Fruit fly (Drosophila melanogaster) whole organism, embryonic: ENCODE measurements around the gene CG15529.

Experiments used
- Atf6 ChIP-seq: fragments of 200-800 bp; sonication (Bioruptor generic); IDR thresholded peaks from 2 replicates; pipeline ENCODE4 v1.3.6; 2022; ENCODE audit warnings: missing biosample characterization, missing genetic modification characterization
- BtbVII ChIP-seq: fragments of 200-800 bp; sonication (Bioruptor generic); optimal IDR thresholded peaks from 3 replicates; lab custom pipeline; 2017; ENCODE audit warnings: missing biosample characterization, mild to moderate bottlenecking, missing genetic modification characterization
- Bteb2 ChIP-seq: fragments of 200-800 bp; sonication (Bioruptor generic); optimal IDR thresholded peaks from 2 replicates; lab custom pipeline; 2016; ENCODE audit warnings: missing biosample characterization, missing genetic modification characterization
- CG12155 ChIP-seq: fragments of 200-800 bp; sonication (Bioruptor generic); optimal IDR thresholded peaks from 3 replicates; lab custom pipeline; 2016; ENCODE audit warnings: missing biosample characterization, missing genetic modification characterization
- CG12659 ChIP-seq: fragments of 200-800 bp; sonication (Bioruptor generic); optimal IDR thresholded peaks from 3 replicates; lab custom pipeline; 2017; ENCODE audit warnings: mild to moderate bottlenecking, missing biosample characterization, missing genetic modification reagents, missing genetic modification characterization
- CG13296 ChIP-seq: fragments of 200-800 bp; sonication (Bioruptor generic); optimal IDR thresholded peaks from 3 replicates; lab custom pipeline; 2018; ENCODE audit warnings: missing biosample characterization, mild to moderate bottlenecking, missing genetic modification characterization
- CG13424 ChIP-seq: fragments of 200-800 bp; sonication (Bioruptor generic); optimal IDR thresholded peaks from 2 replicates; lab custom pipeline; 2019; ENCODE audit warnings: missing biosample characterization, mild to moderate bottlenecking, missing genetic modification characterization, moderate library complexity
- CG14014 ChIP-seq: fragments of 200-800 bp; sonication (Bioruptor generic); IDR thresholded peaks from 2 replicates; pipeline ENCODE4 v1.3.6; 2022; ENCODE audit warnings: missing biosample characterization, missing genetic modification characterization
- CG17328 ChIP-seq: fragments of 200-800 bp; sonication (Bioruptor generic); IDR thresholded peaks from 2 replicates; pipeline ENCODE4 v1.3.6; 2022; ENCODE audit warnings: missing biosample characterization, missing genetic modification characterization
- CG17361 ChIP-seq: fragments of 200-800 bp; sonication (Bioruptor generic); IDR thresholded peaks from 3 replicates; pipeline ENCODE4 v1.3.6; 2022; ENCODE audit warnings: missing biosample characterization, missing genetic modification characterization
- CG17385 ChIP-seq: fragments of 200-800 bp; sonication (Bioruptor generic); optimal IDR thresholded peaks from 3 replicates; lab custom pipeline; 2018; ENCODE audit warnings: missing biosample characterization, mild to moderate bottlenecking, missing genetic modification characterization
- CG2129 ChIP-seq: fragments of 200-800 bp; sonication (Bioruptor generic); IDR thresholded peaks from 2 replicates; pipeline ENCODE4 v1.3.6; 2022; ENCODE audit warnings: missing biosample characterization, missing genetic modification characterization; ENCODE audit not compliant: partially characterized antibody
- CG2199 ChIP-seq: fragments of 200-800 bp; sonication (Bioruptor generic); IDR thresholded peaks from 3 replicates; pipeline ENCODE4 v1.3.6; 2022; ENCODE audit warnings: missing biosample characterization, missing genetic modification characterization
- CG34376 ChIP-seq: fragments of 200-800 bp; sonication (Bioruptor generic); optimal IDR thresholded peaks from 2 replicates; lab custom pipeline; 2018; ENCODE audit warnings: missing biosample characterization, mild to moderate bottlenecking, missing genetic modification characterization
- CG4820 ChIP-seq: fragments of 200-800 bp; sonication (Bioruptor generic); optimal IDR thresholded peaks from 3 replicates; lab custom pipeline; 2016; ENCODE audit warnings: missing biosample characterization, missing genetic modification characterization
- CG6689 ChIP-seq: fragments of 200-800 bp; sonication (Bioruptor generic); IDR thresholded peaks from 2 replicates; pipeline ENCODE4 v1.3.6; 2022; ENCODE audit warnings: missing biosample characterization, missing genetic modification characterization
- CG7556 ChIP-seq: fragments of 200-800 bp; sonication (Bioruptor generic); optimal IDR thresholded peaks from 2 replicates; lab custom pipeline; 2017; ENCODE audit warnings: missing biosample characterization, mild to moderate bottlenecking, missing genetic modification characterization
- CG8478 ChIP-seq: fragments of >200 bp; optimal IDR thresholded peaks from 2 replicates; lab custom pipeline; 2018
- CG9437 ChIP-seq: fragments of 200-800 bp; sonication (Bioruptor generic); optimal IDR thresholded peaks from 2 replicates; lab custom pipeline; 2018; ENCODE audit warnings: missing biosample characterization, mild to moderate bottlenecking, missing genetic modification characterization
- CG9817 ChIP-seq: fragments of 200-800 bp; sonication (Bioruptor generic); optimal IDR thresholded peaks from 2 replicates; lab custom pipeline; 2018; ENCODE audit warnings: missing biosample characterization, mild to moderate bottlenecking, missing genetic modification characterization, moderate library complexity
- CG9932 ChIP-seq: fragments of 200-800 bp; sonication (Bioruptor generic); IDR thresholded peaks from 2 replicates; pipeline ENCODE4 v1.3.6; 2022; ENCODE audit warnings: missing biosample characterization, missing genetic modification characterization
- CTCF ChIP-seq: fragments of 200-800 bp; sonication (Bioruptor generic); optimal IDR thresholded peaks from 2 replicates; lab custom pipeline; 2017; ENCODE audit warnings: missing biosample characterization, mild to moderate bottlenecking, missing genetic modification characterization, moderate library complexity
- Camta ChIP-seq: fragments of 200-800 bp; sonication (Bioruptor generic); optimal IDR thresholded peaks from 2 replicates; lab custom pipeline; 2016; ENCODE audit warnings: missing biosample characterization, missing genetic modification characterization
- Chrac-16 ChIP-seq: fragments of 200-800 bp; sonication (Bioruptor generic); optimal IDR thresholded peaks from 3 replicates; lab custom pipeline; 2016; ENCODE audit warnings: missing biosample characterization, missing genetic modification characterization
- CoRest ChIP-seq: fragments of 200-800 bp; sonication (Bioruptor generic); optimal IDR thresholded peaks from 3 replicates; lab custom pipeline; 2018; ENCODE audit warnings: missing biosample characterization, mild to moderate bottlenecking, missing genetic modification characterization, moderate library complexity
- Dek ChIP-seq: fragments of 200-800 bp; sonication (Bioruptor generic); optimal IDR thresholded peaks from 3 replicates; lab custom pipeline; 2019; ENCODE audit warnings: missing biosample characterization, mild to moderate bottlenecking, missing genetic modification characterization, moderate library complexity
- Drgx ChIP-seq: fragments of 200-800 bp; sonication (Bioruptor generic); IDR thresholded peaks from 2 replicates; pipeline ENCODE4 v1.3.6; 2022; ENCODE audit warnings: missing biosample characterization, missing genetic modification characterization
- E2f2 ChIP-seq: fragments of 200-800 bp; sonication (Bioruptor generic); IDR thresholded peaks from 2 replicates; pipeline ENCODE4 v1.3.6; 2022; ENCODE audit warnings: missing biosample characterization, missing genetic modification characterization
- Fer1 ChIP-seq: fragments of 200-800 bp; sonication (Bioruptor generic); optimal IDR thresholded peaks from 2 replicates; lab custom pipeline; 2017; ENCODE audit warnings: missing biosample characterization, mild to moderate bottlenecking, missing genetic modification characterization
- Fer3 ChIP-seq: fragments of 200-800 bp; sonication (Bioruptor generic); optimal IDR thresholded peaks from 2 replicates; lab custom pipeline; 2018; ENCODE audit warnings: missing biosample characterization, mild to moderate bottlenecking, missing genetic modification characterization, moderate library complexity
- Jarid2 ChIP-seq: fragments of 200-800 bp; sonication (Bioruptor generic); optimal IDR thresholded peaks from 3 replicates; lab custom pipeline; 2017; ENCODE audit warnings: mild to moderate bottlenecking, missing biosample characterization, missing genetic modification reagents, missing genetic modification characterization
- MESR4 ChIP-seq: fragments of 200-800 bp; sonication (Bioruptor generic); optimal IDR thresholded peaks from 2 replicates; lab custom pipeline; 2018; ENCODE audit warnings: missing biosample characterization, mild to moderate bottlenecking, missing genetic modification characterization, moderate library complexity
- Myb ChIP-seq: fragments of 200-800 bp; sonication (Bioruptor generic); optimal IDR thresholded peaks from 2 replicates; lab custom pipeline; 2016; ENCODE audit warnings: missing biosample characterization, missing genetic modification characterization
- NfI ChIP-seq: fragments of 200-800 bp; sonication (Bioruptor generic); optimal IDR thresholded peaks from 3 replicates; lab custom pipeline; 2018; ENCODE audit warnings: missing biosample characterization, mild to moderate bottlenecking, missing genetic modification characterization, moderate library complexity
- Sox102F ChIP-seq: fragments of 200-800 bp; sonication (Bioruptor generic); optimal IDR thresholded peaks from 2 replicates; lab custom pipeline; 2018; ENCODE audit warnings: missing biosample characterization, mild to moderate bottlenecking, missing genetic modification characterization, moderate library complexity
- btn ChIP-seq: fragments of 200-800 bp; sonication (Bioruptor generic); optimal IDR thresholded peaks from 2 replicates; lab custom pipeline; 2016; ENCODE audit warnings: missing biosample characterization, missing genetic modification characterization
- chn ChIP-seq: fragments of 200-800 bp; sonication (Bioruptor generic); optimal IDR thresholded peaks from 2 replicates; lab custom pipeline; 2016; ENCODE audit warnings: missing biosample characterization, missing genetic modification characterization
- crp ChIP-seq, 2 experiments: fragments of 200-800 bp; sonication (Bioruptor generic); optimal IDR thresholded peaks; 2 replicates in 1 of 2; 3 replicates in 1 of 2; lab custom pipeline; 2017; ENCODE audit warnings: missing biosample characterization in 2 of 2, missing genetic modification characterization in 2 of 2, mild to moderate bottlenecking in 1 of 2, moderate library complexity in 1 of 2
- dpn ChIP-seq, 2 experiments: fragments of 200-800 bp; sonication (Bioruptor generic); optimal IDR thresholded peaks; 3 replicates each; lab custom pipeline; 2016; ENCODE audit warnings: missing biosample characterization in 2 of 2, missing genetic modification characterization in 2 of 2
- fd3F ChIP-seq: fragments of 200-800 bp; sonication (Bioruptor generic); optimal IDR thresholded peaks from 2 replicates; lab custom pipeline; 2018; ENCODE audit warnings: missing biosample characterization, mild to moderate bottlenecking, missing genetic modification characterization, moderate library complexity
- ftz-f1 ChIP-seq: fragments of 200-800 bp; sonication (Bioruptor generic); optimal IDR thresholded peaks from 2 replicates; lab custom pipeline; 2016; ENCODE audit warnings: missing biosample characterization, missing genetic modification characterization
- her ChIP-seq: fragments of 200-800 bp; sonication (Bioruptor generic); optimal IDR thresholded peaks from 2 replicates; lab custom pipeline; 2016; ENCODE audit warnings: missing biosample characterization, missing genetic modification characterization
- lab ChIP-seq: fragments of 200-800 bp; sonication (Bioruptor generic); optimal IDR thresholded peaks from 3 replicates; lab custom pipeline; 2017; ENCODE audit warnings: missing biosample characterization, missing genetic modification characterization, mild to moderate bottlenecking, moderate library complexity, missing genetic modification reagents
- odd ChIP-seq: fragments of 200-800 bp; sonication (Bioruptor generic); optimal IDR thresholded peaks from 2 replicates; lab custom pipeline; 2017; ENCODE audit warnings: missing biosample characterization, mild to moderate bottlenecking, missing genetic modification characterization
- org-1 ChIP-seq: fragments of 200-800 bp; sonication (Bioruptor generic); optimal IDR thresholded peaks from 2 replicates; lab custom pipeline; 2017; ENCODE audit warnings: missing biosample characterization, missing genetic modification characterization
- pzg ChIP-seq: fragments of 200-800 bp; sonication (Bioruptor generic); optimal IDR thresholded peaks from 3 replicates; lab custom pipeline; 2018; ENCODE audit warnings: missing biosample characterization, mild to moderate bottlenecking, missing genetic modification characterization, moderate library complexity
- sens-2 ChIP-seq: fragments of 200-800 bp; sonication (Bioruptor generic); IDR thresholded peaks from 2 replicates; pipeline ENCODE4 v1.3.6; 2022; ENCODE audit warnings: missing biosample characterization, missing genetic modification characterization
- sug ChIP-seq: fragments of 200-800 bp; optimal IDR thresholded peaks from 2 replicates; lab custom pipeline; 2019; ENCODE audit warnings: missing biosample characterization, mild to moderate bottlenecking, missing genetic modification characterization, moderate library complexity

Gene CG15529

DNA sequence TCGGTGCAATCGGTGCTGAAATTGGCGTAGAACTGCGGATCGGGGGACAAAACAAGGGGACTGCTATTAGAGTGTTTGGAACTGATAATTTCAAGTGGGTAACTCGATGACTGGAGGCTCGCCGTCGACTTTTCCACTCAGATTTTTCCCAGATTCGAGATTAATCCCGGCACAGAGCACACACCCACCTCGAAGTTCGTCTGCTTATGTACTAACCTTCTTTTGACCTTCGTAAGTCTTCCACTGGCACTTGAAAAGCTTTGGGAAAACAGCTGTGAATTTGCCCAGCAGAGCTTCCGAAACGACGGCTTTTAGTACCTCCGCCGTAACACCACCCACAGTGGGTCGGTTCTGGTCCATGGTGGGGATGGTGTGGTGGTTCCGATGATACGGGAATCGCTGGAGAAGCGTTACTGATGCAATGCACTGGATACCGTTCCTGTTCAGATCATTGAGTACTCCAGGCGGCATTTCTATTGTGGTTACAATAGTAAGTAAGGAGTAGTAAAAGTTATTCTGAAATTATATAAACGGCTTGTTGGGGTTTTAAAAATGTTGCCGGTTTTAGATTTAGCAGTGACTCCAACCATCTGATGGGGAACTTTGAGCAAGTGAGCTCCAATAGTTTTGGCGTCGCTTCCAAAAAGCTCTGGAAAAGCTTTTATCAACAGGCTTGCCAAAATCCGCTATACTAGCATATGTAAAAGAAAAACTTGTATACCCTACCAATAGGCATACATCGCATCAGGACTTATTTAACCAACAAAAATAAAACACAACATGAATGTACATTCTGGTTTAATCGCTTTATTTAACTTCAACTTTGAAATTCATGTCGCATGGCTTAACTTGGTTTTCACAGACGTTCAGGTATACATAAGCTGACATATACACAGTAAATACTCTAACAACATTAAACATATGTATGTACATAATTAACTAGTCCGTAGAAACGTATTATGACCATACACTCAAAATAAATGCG is 17.5 kb upstream of the CG15529 start, which contains the start of gene Tpi:
Gene Tpi (minus strand): TSS at position 537 of the 985 bp plus-strand sequence.
- peak; percentile 82 for TF ChIP-seq Myb
- TF ChIP-seq Bteb2 (GFP tag; lab: Kevin White, UChicago), result peak; percentile 26
- peak; percentile 56; the same call in 1 of the 2 replicates for TF ChIP-seq E2f2 (GFP tag; lab: Robert Waterston, UW)
- peak; percentile 26 for TF ChIP-seq CG12659 (GFP tag; lab: Kevin White, UChicago)
- TF ChIP-seq BtbVII, result peak; percentile 9
- peak; percentile 25 for TF ChIP-seq CG7556 (GFP tag; lab: Kevin White, UChicago)
- TF ChIP-seq crp (GFP tag; optimal IDR thresholded peaks at IDR 0.05; lab: Kevin White, UChicago), result peak in 1 of 2 experiments; percentile 87
- TF ChIP-seq Jarid2 (GFP tag; lab: Kevin White, UChicago), result peak; percentile 65
- TF ChIP-seq odd (GFP tag; lab: Kevin White, UChicago), result no peak
- TF ChIP-seq CG12155, result peak; percentile 1
- no peak for TF ChIP-seq sens-2
- peak; percentile 91 for TF ChIP-seq CG8478 (lab: Kevin White, UChicago)
- peak; percentile 5 for TF ChIP-seq CG9437 (GFP tag; lab: Kevin White, UChicago)
- TF ChIP-seq Dek (tag; lab: Kevin White, UChicago), result peak; percentile 29
- no peak for TF ChIP-seq CG13296
- TF ChIP-seq fd3F (GFP tag; lab: Kevin White, UChicago), result peak; percentile 21
- peak; percentile 31 for TF ChIP-seq her
- peak; percentile 51 for TF ChIP-seq CG9932 (GFP tag; lab: Robert Waterston, UW)
- TF ChIP-seq CG4820 (GFP tag; lab: Kevin White, UChicago), result no peak
- peak; percentile 20 for TF ChIP-seq CG9817
- peak in 1 of 2 experiments; percentile 9 for TF ChIP-seq dpn (GFP tag; optimal IDR thresholded peaks at IDR 0.05; lab: Kevin White, UChicago)
- peak; percentile 23 for TF ChIP-seq CG17385
- TF ChIP-seq pzg (GFP tag; lab: Kevin White, UChicago), result peak; percentile 42
- peak; percentile 58 for TF ChIP-seq chn (GFP tag; lab: Kevin White, UChicago)
- TF ChIP-seq Sox102F (GFP tag; lab: Kevin White, UChicago), result peak; percentile 50
- no peak for TF ChIP-seq CG17361
- peak; percentile 43 for TF ChIP-seq sug (tag; lab: Kevin White, UChicago)
- TF ChIP-seq CG34376, result peak; percentile 1
- peak; percentile 14 for TF ChIP-seq Chrac-16 (GFP tag; lab: Kevin White, UChicago)
- TF ChIP-seq Drgx (GFP tag; lab: Robert Waterston, UW), result no peak
- TF ChIP-seq btn, result no peak
- TF ChIP-seq MESR4 (GFP tag; lab: Kevin White, UChicago), result peak; percentile 43
- TF ChIP-seq CTCF, result peak; percentile 87
- TF ChIP-seq Camta, result peak; percentile 7
- TF ChIP-seq Fer1 (GFP tag; lab: Kevin White, UChicago), result peak; percentile 22
- TF ChIP-seq CG2129 (GFP tag; lab: Robert Waterston, UW), result no peak
- TF ChIP-seq Atf6 (GFP tag; lab: Robert Waterston, UW), result peak; percentile 57
- TF ChIP-seq org-1, result peak; percentile 2
- TF ChIP-seq CoRest (tag; lab: Kevin White, UChicago), result peak; percentile 13
- no peak for TF ChIP-seq CG2199
- peak; percentile 35 for TF ChIP-seq NfI
- 0 out of 2 replicates have a peak, but pooled peaks have one; percentile 16 for TF ChIP-seq CG17328 (GFP tag; lab: Robert Waterston, UW)
- peak; percentile 84 for TF ChIP-seq ftz-f1
- TF ChIP-seq Fer3, result peak; percentile 29
- peak; percentile 46 for TF ChIP-seq lab
- TF ChIP-seq CG6689 (GFP tag; lab: Robert Waterston, UW), result no peak
- peak; percentile 38 for TF ChIP-seq CG13424
- 0 out of 2 replicates have a peak, but pooled peaks have one; percentile 7 for TF ChIP-seq CG14014 (GFP tag; lab: Robert Waterston, UW)
